Fruit fly (Drosophila melanogaster): Measurements from ENCODE around the gene Whamy.

The Whamy gene

DNA sequence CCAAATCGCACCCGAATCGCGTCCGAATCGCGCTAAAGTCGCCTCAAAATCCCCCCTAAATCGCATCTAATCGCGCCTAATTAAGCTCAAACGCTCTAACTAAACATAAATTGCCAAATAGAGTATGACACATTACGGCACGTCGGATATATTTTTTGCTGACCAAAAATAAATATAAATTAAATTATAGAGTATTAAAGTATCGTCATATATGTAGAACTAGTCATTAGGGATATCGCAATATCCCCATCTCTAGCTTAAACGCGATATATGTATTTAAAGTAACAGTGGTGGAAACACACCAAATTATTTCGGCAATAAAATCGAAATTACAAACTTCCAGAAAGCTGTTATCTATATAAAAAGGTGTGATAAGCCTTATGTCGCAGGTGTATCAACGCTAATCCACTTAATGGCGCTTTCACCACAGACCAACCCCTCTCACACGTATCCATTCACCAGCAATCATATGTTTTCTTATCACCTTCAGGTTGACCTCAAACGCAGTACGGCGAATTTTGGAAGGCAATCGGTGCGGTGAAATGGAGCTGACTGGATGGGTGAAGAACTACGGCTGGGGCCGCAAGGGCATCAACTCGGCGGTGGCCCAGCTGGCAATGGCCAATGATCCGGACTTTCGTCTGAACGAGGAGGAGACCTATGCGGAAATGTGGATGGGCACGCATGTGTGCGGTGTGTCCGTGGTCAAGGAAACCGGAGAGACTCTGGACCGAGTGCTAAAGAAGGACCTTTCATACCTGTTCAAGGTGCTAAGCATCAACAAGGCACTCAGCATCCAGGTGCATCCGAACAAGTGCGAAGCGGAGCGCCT lies 14.6 kb downstream of the Whamy start, which contains the start of gene Mpi:
Gene Mpi (plus strand): TSS at position 263 of the 832 bp plus-strand sequence.
- TF ChIP-seq phol (tag; optimal IDR thresholded peaks at IDR 0.05), result peak; percentile 51
- TF ChIP-seq wek (GFP tag; optimal IDR thresholded peaks at IDR 0.05), result peak; percentile 12
- TF ChIP-seq Vsx1 (GFP tag; optimal IDR thresholded peaks at IDR 0.05), result no peak
- TF ChIP-seq chm (GFP tag; IDR thresholded peaks at IDR 0.05), result 0 out of 2 replicates have a peak, but pooled peaks have one; percentile 14
- no peak for TF ChIP-seq CG4404 (GFP tag; IDR thresholded peaks at IDR 0.05)
- TF ChIP-seq CG14710 (tag; optimal IDR thresholded peaks at IDR 0.05), result peak; percentile 40
- TF ChIP-seq sug (tag; optimal IDR thresholded peaks at IDR 0.05), result peak; percentile 56
- peak; percentile 50 for TF ChIP-seq CG12391 (tag; optimal IDR thresholded peaks at IDR 0.05)
- TF ChIP-seq Nf-YB (GFP tag; optimal IDR thresholded peaks at IDR 0.05), result no peak
- peak; percentile 8 for TF ChIP-seq CG9817 (tag; optimal IDR thresholded peaks at IDR 0.05)
- TF ChIP-seq row (GFP tag; IDR thresholded peaks at IDR 0.05), result peak; percentile 92
- TF ChIP-seq salm (tag; optimal IDR thresholded peaks at IDR 0.05), result peak; percentile 41
- 0 out of 2 replicates have a peak, but pooled peaks have one; percentile 17 for TF ChIP-seq CG11247 (GFP tag; IDR thresholded peaks at IDR 0.05)
- peak; percentile 51 for TF ChIP-seq lbe (GFP tag; optimal IDR thresholded peaks at IDR 0.05)
- no peak for TF ChIP-seq CG17612 (GFP tag; IDR thresholded peaks at IDR 0.05)
- peak; percentile 31; the same call in 1 of the 2 replicates for TF ChIP-seq nerfin-2 (GFP tag; IDR thresholded peaks at IDR 0.05; ENCODE audit: partially characterized antibody)
- peak; percentile 32 for TF ChIP-seq CG9727 (GFP tag; optimal IDR thresholded peaks at IDR 0.05)
- TF ChIP-seq CG12659 (GFP tag; optimal IDR thresholded peaks at IDR 0.05), result peak; percentile 62
- TF ChIP-seq slbo (GFP tag; IDR thresholded peaks at IDR 0.05), result peak; percentile 19; the same call in 1 of the 2 replicates
- no peak for TF ChIP-seq al (GFP tag; IDR thresholded peaks at IDR 0.05)
- peak; percentile 19 for TF ChIP-seq fd96Cb (tag; optimal IDR thresholded peaks at IDR 0.05)
- TF ChIP-seq CG7357 (GFP tag; IDR thresholded peaks at IDR 0.05), result peak; percentile 89
- peak; percentile 37 for TF ChIP-seq HmgZ (tag; optimal IDR thresholded peaks at IDR 0.05)
- no peak for TF ChIP-seq pnt (GFP tag; optimal IDR thresholded peaks at IDR 0.05)
- TF ChIP-seq Atf6 (GFP tag; IDR thresholded peaks at IDR 0.05), result peak; percentile 29
- peak; percentile 75 for TF ChIP-seq Med (GFP tag)
- TF ChIP-seq CG6854 (GFP tag; optimal IDR thresholded peaks at IDR 0.05), result peak; percentile 8
- no peak for TF ChIP-seq hb (GFP tag; IDR thresholded peaks at IDR 0.05; ENCODE audit: partially characterized antibody)
- TF ChIP-seq ash1 (GFP tag; optimal IDR thresholded peaks at IDR 0.05), result no peak
- peak; percentile 27 for TF ChIP-seq CG4424 (GFP tag; optimal IDR thresholded peaks at IDR 0.05)
- TF ChIP-seq CG14014 (GFP tag; IDR thresholded peaks at IDR 0.05), result 0 out of 2 replicates have a peak, but pooled peaks have one; percentile 22
- peak; percentile 12 for TF ChIP-seq CG4707 (GFP tag; optimal IDR thresholded peaks at IDR 0.05)
- 0 out of 3 replicates have a peak, but pooled peaks have one; percentile 30 for TF ChIP-seq CG34422 (GFP tag; IDR thresholded peaks at IDR 0.05)
- TF ChIP-seq CG8359 (GFP tag; optimal IDR thresholded peaks at IDR 0.05; ENCODE audit: borderline replicate concordance), result peak; percentile 100
- TF ChIP-seq org-1 (GFP tag; optimal IDR thresholded peaks at IDR 0.05), result no peak
- peak; percentile 33 for TF ChIP-seq CG17359 (tag; optimal IDR thresholded peaks at IDR 0.05)
- TF ChIP-seq CG4820 (GFP tag; optimal IDR thresholded peaks at IDR 0.05), result peak; percentile 7
- TF ChIP-seq CG3995 (GFP tag; optimal IDR thresholded peaks at IDR 0.05), result peak; percentile 82
- TF ChIP-seq mirr (GFP tag; optimal IDR thresholded peaks at IDR 0.05), result no peak
- TF ChIP-seq Meics (GFP tag; optimal IDR thresholded peaks at IDR 0.05), result no peak
- peak; percentile 62 for TF ChIP-seq Dref (GFP tag; IDR thresholded peaks at IDR 0.05)
- peak in 1 of 2 experiments; percentile 33 for TF ChIP-seq Pdp1 (GFP tag; optimal IDR thresholded peaks at IDR 0.05)
- peak; percentile 37 for TF ChIP-seq az2 (GFP tag; optimal IDR thresholded peaks at IDR 0.05)
- peak; percentile 49 for TF ChIP-seq nmo (GFP tag; optimal IDR thresholded peaks at IDR 0.05)
- peak; percentile 66 for TF ChIP-seq CG2116 (GFP tag; optimal IDR thresholded peaks at IDR 0.05)
- TF ChIP-seq Dp (GFP tag; optimal IDR thresholded peaks at IDR 0.05), result peak; percentile 18
- TF ChIP-seq nerfin-1 (tag; optimal IDR thresholded peaks at IDR 0.05), result peak; percentile 8
- peak; percentile 78 for TF ChIP-seq zen (tag; optimal IDR thresholded peaks at IDR 0.05)

Data from whole organism, embryonic.